Worm (Caenorhabditis elegans) whole organism, late embryonic: ENCODE data around the gene F14D7.6.

Source experiments
- F13H6.1 ChIP-seq: sonication (generic microtip); optimal IDR thresholded peaks from 2 replicates; lab custom pipeline; 2016; ENCODE audit warnings: missing genetic modification characterization, missing compliant biosample characterization
- K09A11.1 ChIP-seq: sonication (generic microtip); optimal IDR thresholded peaks from 2 replicates; lab custom pipeline; 2017; ENCODE audit warnings: antibody characterized with exemption, mild to moderate bottlenecking, missing genetic modification characterization, missing compliant biosample characterization; ENCODE audit not compliant: insufficient read depth
- Y22D7AL.16 ChIP-seq: sonication (generic microtip); optimal IDR thresholded peaks from 2 replicates; lab custom pipeline; 2016; ENCODE audit warnings: missing genetic modification characterization, missing compliant biosample characterization
- ama-1 ChIP-seq: fragments of 150-350 bp; optimal IDR thresholded peaks from 2 replicates; lab custom pipeline; 2014
- ceh-22 ChIP-seq: sonication (generic microtip); optimal IDR thresholded peaks from 2 replicates; lab custom pipeline; 2017; ENCODE audit warnings: missing biosample characterization, missing genetic modification characterization
- ceh-48 ChIP-seq: sonication (generic microtip); optimal IDR thresholded peaks from 2 replicates; lab custom pipeline; 2016; ENCODE audit warnings: missing genetic modification characterization, inconsistent platforms, missing compliant biosample characterization
- ceh-9 ChIP-seq: sonication (generic microtip); optimal IDR thresholded peaks from 2 replicates; lab custom pipeline; 2016; ENCODE audit warnings: mild to moderate bottlenecking, missing genetic modification characterization, inconsistent platforms, missing compliant biosample characterization
- elt-4 ChIP-seq: sonication (generic microtip); optimal IDR thresholded peaks from 2 replicates; lab custom pipeline; 2016; ENCODE audit warnings: missing genetic modification characterization, missing compliant biosample characterization
- lim-6 ChIP-seq: sonication (generic microtip); optimal IDR thresholded peaks from 2 replicates; lab custom pipeline; 2016; ENCODE audit warnings: missing genetic modification characterization, missing compliant biosample characterization
- lin-11 ChIP-seq: fragments of 200-800 bp; sonication (Bioruptor generic); optimal IDR thresholded peaks from 2 replicates; lab custom pipeline; 2018; ENCODE audit warnings: mild to moderate bottlenecking, missing genetic modification characterization, missing compliant biosample characterization
- pha-2 ChIP-seq: sonication (generic microtip); optimal IDR thresholded peaks from 2 replicates; lab custom pipeline; 2017; ENCODE audit warnings: mild to moderate bottlenecking, missing genetic modification characterization, missing compliant biosample characterization
- pha-4 ChIP-seq: fragments of 150-350 bp; optimal IDR thresholded peaks from 2 replicates; lab custom pipeline; 2018; ENCODE audit warnings: missing biosample characterization, missing genetic modification reagents, missing genetic modification characterization
- tbx-2 ChIP-seq: sonication (generic microtip); optimal IDR thresholded peaks from 2 replicates; lab custom pipeline; 2016; ENCODE audit warnings: missing genetic modification characterization, missing compliant biosample characterization
- unc-3 ChIP-seq, 2 experiments: fragments of 200-800 bp in 1 of 2; sonication (Bioruptor generic) in 1 of 2; sonication (generic microtip) in 1 of 2; conservative IDR thresholded peaks in 1 of 2; optimal IDR thresholded peaks in 1 of 2; 2 replicates each; pipeline versions ENCODE4 v1.3.6 to Lab custom; 2016 to 2022; ENCODE audit warnings: missing compliant biosample characterization in 2 of 2, missing genetic modification characterization in 2 of 2, missing genetic modification reagents in 1 of 2

ce11 chrV:14285803-14286202 lies 15.4 kb upstream of the F14D7.6 start, which contains the start of gene F40G12.11:
- TF ChIP-seq pha-2 (tag; lab: Kevin White, UChicago), result no peak
- TF ChIP-seq F13H6.1 (tag; lab: Kevin White, UChicago), result no peak
- no peak for TF ChIP-seq Y22D7AL.16
- TF ChIP-seq ceh-9 (tag; lab: Kevin White, UChicago), result no peak
- TF ChIP-seq elt-4 (tag; lab: Kevin White, UChicago), result no peak
- no peak for TF ChIP-seq pha-4 (tag; lab: Kevin White, UChicago)
- TF ChIP-seq lin-11 (tag; lab: Kevin White, UChicago), result no peak
- TF ChIP-seq tbx-2 (tag; lab: Kevin White, UChicago), result no peak
- TF ChIP-seq K09A11.1 (tag; lab: Kevin White, UChicago), result no peak
- TF ChIP-seq ama-1 (lab: Kevin White, UChicago), result no peak
- no peak for TF ChIP-seq ceh-48 (tag; lab: Kevin White, UChicago)
- TF ChIP-seq unc-3 (GFP tag; conservative IDR thresholded peaks at IDR 0.05; lab: Robert Waterston, UW), result no peak
- TF ChIP-seq unc-3 (tag; optimal IDR thresholded peaks at IDR 0.05; lab: Kevin White, UChicago), result no peak
- TF ChIP-seq ceh-22 (tag; lab: Kevin White, UChicago), result no peak
- no peak for TF ChIP-seq lim-6 (tag; lab: Kevin White, UChicago)
